Fruit fly (Drosophila melanogaster) whole organism, embryonic: ENCODE data around the gene nonC.
A peak's percentile ranks its signal among the peaks of the same experiment; 100 is the strongest.

Experiments used
- B-H2 ChIP-seq: fragments of 200-800 bp; sonication (Bioruptor generic); optimal IDR thresholded peaks from 2 replicates; lab custom pipeline; 2018; ENCODE audit warnings: missing biosample characterization, mild to moderate bottlenecking, missing genetic modification characterization
- CG10979 ChIP-seq: fragments of 200-800 bp; sonication (Bioruptor generic); optimal IDR thresholded peaks from 2 replicates; lab custom pipeline; 2018; ENCODE audit warnings: missing biosample characterization, mild to moderate bottlenecking, missing genetic modification characterization, moderate library complexity
- CG11247 ChIP-seq: fragments of 200-800 bp; sonication (Bioruptor generic); IDR thresholded peaks from 2 replicates; pipeline ENCODE4 v1.3.6; 2022; ENCODE audit warnings: missing biosample characterization, missing genetic modification characterization
- CG11723 ChIP-seq: fragments of 200-800 bp; sonication (Bioruptor generic); optimal IDR thresholded peaks from 2 replicates; lab custom pipeline; 2017; ENCODE audit warnings: missing biosample characterization, mild to moderate bottlenecking, missing genetic modification characterization
- CG15479 ChIP-seq: fragments of 200-800 bp; sonication (Bioruptor generic); optimal IDR thresholded peaks from 3 replicates; lab custom pipeline; 2019; ENCODE audit warnings: missing biosample characterization, mild to moderate bottlenecking, missing genetic modification characterization, moderate library complexity
- CG15601 ChIP-seq: fragments of 200-800 bp; sonication (Bioruptor generic); optimal IDR thresholded peaks from 3 replicates; lab custom pipeline; 2019; ENCODE audit warnings: missing biosample characterization, mild to moderate bottlenecking, missing genetic modification characterization, moderate library complexity
- CG1603 ChIP-seq: fragments of 200-800 bp; sonication (Bioruptor generic); optimal IDR thresholded peaks from 2 replicates; lab custom pipeline; 2019; ENCODE audit warnings: missing biosample characterization, mild to moderate bottlenecking, missing genetic modification characterization, moderate library complexity
- CG16779 ChIP-seq: fragments of 200-800 bp; sonication (Bioruptor generic); IDR thresholded peaks from 2 replicates; pipeline ENCODE4 v1.3.6; 2022; ENCODE audit warnings: missing biosample characterization, missing genetic modification characterization
- CG16813 ChIP-seq: fragments of 200-800 bp; sonication (Bioruptor generic); IDR thresholded peaks from 3 replicates; pipeline ENCODE4 v1.3.6; 2022; ENCODE audit warnings: missing biosample characterization, missing genetic modification characterization; ENCODE audit not compliant: partially characterized antibody
- CG34376 ChIP-seq: fragments of 200-800 bp; sonication (Bioruptor generic); optimal IDR thresholded peaks from 2 replicates; lab custom pipeline; 2018; ENCODE audit warnings: missing biosample characterization, mild to moderate bottlenecking, missing genetic modification characterization
- CG6175 ChIP-seq: fragments of 200-800 bp; sonication (Bioruptor generic); IDR thresholded peaks from 3 replicates; pipeline ENCODE4 v1.3.6; 2022; ENCODE audit warnings: missing biosample characterization, missing genetic modification characterization
- CkIIα-i1 ChIP-seq: fragments of 200-800 bp; sonication (Bioruptor generic); IDR thresholded peaks from 2 replicates; pipeline ENCODE4 v1.3.6; 2022; ENCODE audit warnings: missing biosample characterization, missing genetic modification characterization
- Dad ChIP-seq: fragments of 200-800 bp; sonication (Bioruptor generic); optimal IDR thresholded peaks from 3 replicates; lab custom pipeline; 2016; ENCODE audit warnings: missing biosample characterization, missing genetic modification characterization
- Dek ChIP-seq: fragments of 200-800 bp; sonication (Bioruptor generic); optimal IDR thresholded peaks from 3 replicates; lab custom pipeline; 2019; ENCODE audit warnings: missing biosample characterization, mild to moderate bottlenecking, missing genetic modification characterization, moderate library complexity
- Dp ChIP-seq: fragments of 200-800 bp; sonication (Bioruptor generic); optimal IDR thresholded peaks from 2 replicates; lab custom pipeline; 2018; ENCODE audit warnings: missing biosample characterization, mild to moderate bottlenecking, missing genetic modification characterization, moderate library complexity
- H15 ChIP-seq: fragments of 200-800 bp; sonication (Bioruptor generic); IDR thresholded peaks from 3 replicates; pipeline ENCODE4 v1.3.6; 2022; ENCODE audit warnings: missing biosample characterization, missing genetic modification characterization
- H2.0 ChIP-seq: fragments of 200-800 bp; sonication (Bioruptor generic); IDR thresholded peaks from 2 replicates; pipeline ENCODE4 v1.3.6; 2022; ENCODE audit warnings: missing biosample characterization, missing genetic modification characterization
- MTF-1 ChIP-seq: fragments of 200-800 bp; sonication (Bioruptor generic); optimal IDR thresholded peaks from 2 replicates; lab custom pipeline; 2018; ENCODE audit warnings: missing biosample characterization, mild to moderate bottlenecking, missing genetic modification characterization, borderline replicate concordance
- Mad ChIP-seq: fragments of 200-800 bp; sonication (Bioruptor generic); optimal IDR thresholded peaks from 2 replicates; lab custom pipeline; 2016; ENCODE audit warnings: missing biosample characterization, missing genetic modification characterization
- NfI ChIP-seq: fragments of 200-800 bp; sonication (Bioruptor generic); optimal IDR thresholded peaks from 3 replicates; lab custom pipeline; 2018; ENCODE audit warnings: missing biosample characterization, mild to moderate bottlenecking, missing genetic modification characterization, moderate library complexity
- PHDP ChIP-seq: fragments of 200-800 bp; sonication (Bioruptor generic); optimal IDR thresholded peaks from 3 replicates; lab custom pipeline; 2018; ENCODE audit warnings: missing biosample characterization, mild to moderate bottlenecking, missing genetic modification characterization, moderate library complexity
- Ptx1 ChIP-seq: fragments of 200-800 bp; sonication (Bioruptor generic); IDR thresholded peaks from 2 replicates; pipeline ENCODE4 v1.3.6; 2022; ENCODE audit warnings: missing biosample characterization, missing genetic modification characterization
- Ravus ChIP-seq: fragments of 200-800 bp; sonication (Bioruptor generic); IDR thresholded peaks from 2 replicates; pipeline ENCODE4 v1.3.6; 2022; ENCODE audit warnings: missing biosample characterization, missing genetic modification characterization
- Taf1 ChIP-seq: fragments of 200-800 bp; sonication (Bioruptor generic); IDR thresholded peaks from 2 replicates; pipeline ENCODE4 v1.3.6; 2022; ENCODE audit warnings: missing biosample characterization, missing genetic modification characterization
- aop ChIP-seq: fragments of 200-800 bp; sonication (Bioruptor generic); IDR thresholded peaks from 2 replicates; pipeline ENCODE4 v1.3.6; 2022; ENCODE audit warnings: missing biosample characterization, missing genetic modification characterization
- ash1 ChIP-seq: fragments of 200-800 bp; sonication (Bioruptor generic); optimal IDR thresholded peaks from 2 replicates; lab custom pipeline; 2018; ENCODE audit warnings: missing biosample characterization, mild to moderate bottlenecking, missing genetic modification characterization
- ato ChIP-seq: fragments of 200-800 bp; sonication (Bioruptor generic); IDR thresholded peaks from 2 replicates; pipeline ENCODE4 v1.3.6; 2022; ENCODE audit warnings: missing biosample characterization, missing genetic modification characterization; ENCODE audit not compliant: partially characterized antibody
- cad ChIP-seq: fragments of >200 bp; optimal IDR thresholded peaks from 2 replicates; lab custom pipeline; 2017; ENCODE audit warnings: missing biosample characterization, missing genetic modification characterization
- cg ChIP-seq: fragments of 200-800 bp; sonication (Bioruptor generic); optimal IDR thresholded peaks from 3 replicates; lab custom pipeline; 2019; ENCODE audit warnings: missing biosample characterization, mild to moderate bottlenecking, missing genetic modification characterization, moderate library complexity
- crc ChIP-seq: fragments of 200-800 bp; sonication (Bioruptor generic); optimal IDR thresholded peaks from 2 replicates; lab custom pipeline; 2016; ENCODE audit warnings: missing biosample characterization, missing genetic modification characterization
- ewg ChIP-seq: fragments of 200-800 bp; sonication (Bioruptor generic); optimal IDR thresholded peaks from 3 replicates; lab custom pipeline; 2017; ENCODE audit warnings: mild to moderate bottlenecking, missing biosample characterization, missing genetic modification reagents, missing genetic modification characterization
- hkb ChIP-seq, 2 experiments: fragments of 200-800 bp in 1 of 2; fragments of >200 bp in 1 of 2; sonication (Bioruptor generic) in 1 of 2; IDR thresholded peaks in 1 of 2; optimal IDR thresholded peaks in 1 of 2; 2 replicates each; pipeline versions ENCODE4 v1.3.6 to Lab custom; 2017 to 2022; ENCODE audit warnings: missing biosample characterization in 1 of 2, missing genetic modification characterization in 1 of 2
- odd ChIP-seq: fragments of 200-800 bp; sonication (Bioruptor generic); optimal IDR thresholded peaks from 2 replicates; lab custom pipeline; 2017; ENCODE audit warnings: missing biosample characterization, mild to moderate bottlenecking, missing genetic modification characterization
- pho ChIP-seq: fragments of 200-800 bp; sonication (Bioruptor generic); optimal IDR thresholded peaks from 2 replicates; lab custom pipeline; 2016; ENCODE audit warnings: missing biosample characterization, missing genetic modification characterization
- pros ChIP-seq: fragments of 200-800 bp; sonication (Bioruptor generic); optimal IDR thresholded peaks from 3 replicates; lab custom pipeline; 2019; ENCODE audit warnings: missing biosample characterization, mild to moderate bottlenecking, missing genetic modification characterization, moderate library complexity
- sd ChIP-seq: fragments of 200-800 bp; sonication (Bioruptor generic); optimal IDR thresholded peaks from 3 replicates; lab custom pipeline; 2018; ENCODE audit warnings: missing biosample characterization, mild to moderate bottlenecking, missing genetic modification characterization, moderate library complexity
- sens ChIP-seq: fragments of 200-800 bp; sonication (Bioruptor generic); peaks from one replicate; lab custom pipeline; 2016; ENCODE audit warnings: missing biosample characterization, missing genetic modification characterization
- sim ChIP-seq: fragments of 200-800 bp; sonication (Bioruptor generic); IDR thresholded peaks from 2 replicates; pipeline ENCODE4 v1.3.6; 2022; ENCODE audit warnings: missing biosample characterization, missing genetic modification characterization
- stc ChIP-seq: fragments of 200-800 bp; sonication (Bioruptor generic); IDR thresholded peaks from 2 replicates; pipeline ENCODE4 v1.3.6; 2022; ENCODE audit warnings: missing biosample characterization, missing genetic modification characterization
- tll ChIP-seq, 2 experiments: fragments of 200-800 bp in 1 of 2; fragments of >200 bp in 1 of 2; sonication (Bioruptor generic) in 1 of 2; optimal IDR thresholded peaks; 2 replicates each; lab custom pipeline; 2017 to 2019; ENCODE audit warnings: missing biosample characterization in 2 of 2, missing genetic modification characterization in 2 of 2, mild to moderate bottlenecking in 1 of 2, moderate library complexity in 1 of 2
- twi ChIP-seq: fragments of 200-800 bp; optimal IDR thresholded peaks from 2 replicates; lab custom pipeline; 2019; ENCODE audit warnings: missing biosample characterization, mild to moderate bottlenecking, missing genetic modification characterization, moderate library complexity
- unpg ChIP-seq: fragments of 200-800 bp; sonication (Bioruptor generic); optimal IDR thresholded peaks from 3 replicates; lab custom pipeline; 2018; ENCODE audit warnings: missing biosample characterization, mild to moderate bottlenecking, missing genetic modification characterization, moderate library complexity
- vvl ChIP-seq: fragments of 200-800 bp; sonication (Bioruptor generic); IDR thresholded peaks from 2 replicates; pipeline ENCODE4 v1.3.6; 2022; ENCODE audit warnings: missing biosample characterization, missing genetic modification characterization
- zen ChIP-seq: fragments of 200-800 bp; sonication (Bioruptor generic); optimal IDR thresholded peaks from 3 replicates; lab custom pipeline; 2018; ENCODE audit warnings: missing biosample characterization, mild to moderate bottlenecking, missing genetic modification characterization, moderate library complexity

The nonC gene

dm6 chrX:6857269-6857668 is 33.0 kb downstream of the nonC start:
- TF ChIP-seq odd (GFP tag; lab: Kevin White, UChicago): no peak
- peak; percentile 17 for TF ChIP-seq pros (GFP tag; lab: Kevin White, UChicago)
- no peak for TF ChIP-seq hkb (optimal IDR thresholded peaks at IDR 0.05; lab: Kevin White, UChicago)
- no peak for TF ChIP-seq hkb (GFP tag; IDR thresholded peaks at IDR 0.05; lab: Robert Waterston, UW)
- TF ChIP-seq pho (GFP tag; lab: Kevin White, UChicago): no peak
- peak in 1 of 2 experiments; percentile 74 for TF ChIP-seq tll (GFP tag; optimal IDR thresholded peaks at IDR 0.05; lab: Kevin White, UChicago)
- TF ChIP-seq crc (GFP tag; lab: Kevin White, UChicago): no peak
- no peak for TF ChIP-seq CkIIα-i1 (GFP tag; lab: Robert Waterston, UW)
- TF ChIP-seq NfI (GFP tag; lab: Kevin White, UChicago): no peak
- no peak for TF ChIP-seq sim (GFP tag; lab: Robert Waterston, UW)
- peak; percentile 73 for TF ChIP-seq cg (GFP tag; lab: Kevin White, UChicago)
- TF ChIP-seq ato (GFP tag; lab: Robert Waterston, UW): no peak

dm6 chrX:6857693-6858092 is 33.4 kb downstream of the nonC start:
- TF ChIP-seq sens (GFP tag; lab: Kevin White, UChicago) (peak; percentile 75), CG34376 (peak; percentile 12), ash1 (GFP tag; lab: Kevin White, UChicago) (peak; percentile 37), CG1603 (tag; lab: Kevin White, UChicago) (peak; percentile 3), zen (tag; lab: Kevin White, UChicago) (peak; percentile 41), cad (GFP tag; lab: Kevin White, UChicago) (peak; percentile 51), PHDP (tag; lab: Kevin White, UChicago) (no peak), CG15601 (no peak), CG15479 (GFP tag; lab: Kevin White, UChicago) (peak; percentile 86), Dp (GFP tag; lab: Kevin White, UChicago) (no peak), pros (GFP tag; lab: Kevin White, UChicago) (peak; percentile 34), CG16779 (GFP tag; lab: Robert Waterston, UW) (no peak), CG16813 (no peak), unpg (GFP tag; lab: Kevin White, UChicago) (no peak)

dm6 chrX:6859245-6859644 is 34.9 kb downstream of the nonC start:
- TF ChIP-seq B-H2 (no peak), aop (GFP tag; lab: Robert Waterston, UW) (peak; percentile 14; the same call in 1 of the 2 replicates), cg (GFP tag; lab: Kevin White, UChicago) (peak; percentile 65)

- peak; percentile 12; the same call in 1 of the 2 replicates for TF ChIP-seq Ravus
- no peak for TF ChIP-seq twi (tag; lab: Kevin White, UChicago)
- peak; percentile 20 for TF ChIP-seq CG11723 (GFP tag; lab: Kevin White, UChicago)
- peak; percentile 10; the same call in 1 of the 2 replicates for TF ChIP-seq H2.0 (GFP tag; lab: Robert Waterston, UW)
- peak; percentile 25 for TF ChIP-seq Dek (tag; lab: Kevin White, UChicago)
- TF ChIP-seq sd (tag; lab: Kevin White, UChicago): peak; percentile 27
- no peak for TF ChIP-seq aop (GFP tag; lab: Robert Waterston, UW)
- TF ChIP-seq Dad (GFP tag; lab: Kevin White, UChicago): peak; percentile 62
- TF ChIP-seq CG11247 (GFP tag; lab: Robert Waterston, UW): peak; percentile 64
- peak; percentile 67; the same call in 1 of the 2 replicates for TF ChIP-seq vvl
- TF ChIP-seq Mad: no peak
- peak; percentile 86 for TF ChIP-seq CG10979 (tag; lab: Kevin White, UChicago)
- TF ChIP-seq CG6175 (GFP tag; lab: Robert Waterston, UW): 0 out of 3 replicates have a peak, but pooled peaks have one; percentile 41
- TF ChIP-seq zen (tag; lab: Kevin White, UChicago): peak; percentile 27
- peak; percentile 84 for TF ChIP-seq Ptx1 (GFP tag; lab: Robert Waterston, UW)
- peak; percentile 75 for TF ChIP-seq stc
- peak; percentile 69; the same call in 2 of the 3 replicates for TF ChIP-seq H15
- no peak for TF ChIP-seq MTF-1 (GFP tag; lab: Kevin White, UChicago)
- TF ChIP-seq Taf1 (GFP tag; lab: Robert Waterston, UW): peak; percentile 59; the same call in 1 of the 2 replicates
- TF ChIP-seq ewg: peak; percentile 21
These were observed 35.6 kb downstream of the nonC start for dm6 chrX:6859756-6860412.
